Worm (Caenorhabditis elegans) whole organism, L1 larva: ENCODE results near the gene nep-11.
"Not testable (repeated sequence)": the region's sequence is repeated elsewhere in the genome, so short reads cannot be mapped to it uniquely, and the experiment has no call there.

Experiments
- C04F5.9 ChIP-seq: sonication (generic microtip); optimal IDR thresholded peaks from 2 replicates; lab custom pipeline; 2016; ENCODE audit warnings: missing genetic modification characterization, missing compliant biosample characterization
- C16A3.4 ChIP-seq: fragments of 150-350 bp; optimal IDR thresholded peaks from 2 replicates; lab custom pipeline; 2014; ENCODE audit warnings: missing biosample characterization, missing genetic modification characterization
- C34B4.2 ChIP-seq: sonication (generic microtip); optimal IDR thresholded peaks from 2 replicates; lab custom pipeline; 2017; ENCODE audit warnings: mild to moderate bottlenecking, missing genetic modification characterization, missing compliant biosample characterization
- Y116A8C.19 ChIP-seq: sonication (generic microtip); optimal IDR thresholded peaks from 2 replicates; lab custom pipeline; 2016; ENCODE audit warnings: missing compliant biosample characterization, missing genetic modification characterization, borderline replicate concordance
- aha-1 ChIP-seq: fragments of 150-350 bp; optimal IDR thresholded peaks from 2 replicates; lab custom pipeline; 2014; ENCODE audit warnings: missing biosample characterization, missing genetic modification characterization
- alr-1 ChIP-seq: fragments of 200-800 bp; sonication (Bioruptor generic); optimal IDR thresholded peaks from 2 replicates; lab custom pipeline; 2018; ENCODE audit warnings: borderline replicate concordance, mild to moderate bottlenecking, missing genetic modification characterization, missing compliant biosample characterization
- ama-1 ChIP-seq: fragments of 150-350 bp; optimal IDR thresholded peaks from 2 replicates; lab custom pipeline; 2014
- ceh-63 ChIP-seq: fragments of 200-800 bp; sonication (Bioruptor generic); optimal IDR thresholded peaks from 2 replicates; lab custom pipeline; 2018; ENCODE audit warnings: mild to moderate bottlenecking, missing genetic modification characterization, missing compliant biosample characterization
- ceh-8 ChIP-seq: fragments of 200-800 bp; sonication (Bioruptor generic); optimal IDR thresholded peaks from 2 replicates; lab custom pipeline; 2018; ENCODE audit warnings: mild to moderate bottlenecking, missing genetic modification characterization, moderate library complexity, missing compliant biosample characterization
- ceh-82 ChIP-seq, 3 experiments: fragments of 150-350 bp in 1 of 3; sonication (generic microtip) in 2 of 3; optimal IDR thresholded peaks; 2 replicates each; lab custom pipeline; 2014 to 2017; ENCODE audit warnings: missing biosample characterization in 3 of 3, missing genetic modification characterization in 3 of 3
- ceh-88 ChIP-seq: fragments of 200-800 bp; sonication (Bioruptor generic); IDR thresholded peaks from 2 replicates; pipeline ENCODE4 v1.3.6; 2022; ENCODE audit warnings: missing genetic modification characterization, missing compliant biosample characterization
- ceh-90 ChIP-seq: sonication (generic microtip); optimal IDR thresholded peaks from 2 replicates; lab custom pipeline; 2016; ENCODE audit warnings: missing genetic modification characterization, missing compliant biosample characterization
- dsc-1 ChIP-seq: sonication (generic microtip); optimal IDR thresholded peaks from 2 replicates; lab custom pipeline; 2016; ENCODE audit warnings: mild to moderate bottlenecking, missing genetic modification characterization, missing compliant biosample characterization
- efl-1 ChIP-seq, 4 experiments: fragments of 150-350 bp; optimal IDR thresholded peaks in 3 of 4; peaks in 1 of 4; 1 replicate in 1 of 4; 2 replicates in 3 of 4; lab custom pipeline; 2014; ENCODE audit warnings: missing biosample characterization in 2 of 4, missing genetic modification characterization in 2 of 4, missing genetic modification reagents in 2 of 4
- elt-2 ChIP-seq: sonication (generic microtip); optimal IDR thresholded peaks from 2 replicates; lab custom pipeline; 2016; ENCODE audit warnings: missing genetic modification characterization, mild to moderate bottlenecking, inconsistent platforms, missing compliant biosample characterization, missing genetic modification reagents
- fkh-4 ChIP-seq: sonication (generic microtip); optimal IDR thresholded peaks from 2 replicates; lab custom pipeline; 2016; ENCODE audit warnings: missing compliant biosample characterization, missing genetic modification characterization, borderline replicate concordance
- fkh-8 ChIP-seq: sonication (generic microtip); optimal IDR thresholded peaks from 2 replicates; lab custom pipeline; 2016; ENCODE audit warnings: mild to moderate bottlenecking, missing genetic modification characterization, missing compliant biosample characterization
- fos-1 ChIP-seq: fragments of 150-350 bp; optimal IDR thresholded peaks from 2 replicates; lab custom pipeline; 2014; ENCODE audit warnings: missing biosample characterization, missing genetic modification characterization
- hpl-2 ChIP-seq: fragments of 150-350 bp; optimal IDR thresholded peaks from 2 replicates; lab custom pipeline; 2014; ENCODE audit warnings: missing biosample characterization, missing genetic modification reagents, missing genetic modification characterization
- irx-1 ChIP-seq: sonication (generic microtip); optimal IDR thresholded peaks from 2 replicates; lab custom pipeline; 2016; ENCODE audit warnings: missing genetic modification characterization, missing compliant biosample characterization
- isw-1 ChIP-seq: fragments of 200-800 bp; sonication (Bioruptor generic); IDR thresholded peaks from 2 replicates; pipeline ENCODE4 v1.3.6; 2022; ENCODE audit warnings: missing genetic modification characterization, missing compliant biosample characterization
- jun-1 ChIP-seq: fragments of 150-350 bp; optimal IDR thresholded peaks from 2 replicates; lab custom pipeline; 2014; ENCODE audit warnings: missing biosample characterization, missing genetic modification reagents, missing genetic modification characterization
- lin-13 ChIP-seq: fragments of 150-350 bp; optimal IDR thresholded peaks from 2 replicates; lab custom pipeline; 2014; ENCODE audit warnings: missing biosample characterization, missing genetic modification reagents, missing genetic modification characterization
- lin-14 ChIP-seq: fragments of 200-800 bp; sonication (Bioruptor generic); optimal IDR thresholded peaks from 2 replicates; lab custom pipeline; 2018; ENCODE audit warnings: mild to moderate bottlenecking, missing genetic modification characterization, moderate library complexity, missing compliant biosample characterization
- lin-15B ChIP-seq: fragments of 150-350 bp; sonication (generic microtip); optimal IDR thresholded peaks from 3 replicates; lab custom pipeline; 2014; ENCODE audit warnings: missing biosample characterization, missing genetic modification characterization
- mdl-1 ChIP-seq, 2 experiments: fragments of 150-350 bp; optimal IDR thresholded peaks; 2 replicates each; lab custom pipeline; 2014 to 2017; ENCODE audit warnings: missing biosample characterization in 2 of 2, missing genetic modification characterization in 2 of 2, inconsistent platforms in 1 of 2
- mef-2 ChIP-seq: fragments of 150-350 bp; optimal IDR thresholded peaks from 2 replicates; lab custom pipeline; 2014; ENCODE audit warnings: missing biosample characterization, missing genetic modification characterization
- nhr-19 ChIP-seq: fragments of 200-800 bp; sonication (Bioruptor generic); conservative IDR thresholded peaks from 2 replicates; pipeline ENCODE4 v1.3.6; 2022; ENCODE audit warnings: missing genetic modification characterization, missing compliant biosample characterization
- nhr-28 ChIP-seq: fragments of 150-350 bp; optimal IDR thresholded peaks from 2 replicates; lab custom pipeline; 2014; ENCODE audit warnings: missing biosample characterization, missing genetic modification characterization
- nhr-77 ChIP-seq: fragments of 150-350 bp; optimal IDR thresholded peaks from 2 replicates; lab custom pipeline; 2014; ENCODE audit warnings: missing biosample characterization, missing genetic modification characterization
- nhr-84 ChIP-seq: sonication (generic microtip); optimal IDR thresholded peaks from 2 replicates; lab custom pipeline; 2017; ENCODE audit warnings: missing biosample characterization, missing genetic modification characterization
- nhr-90 ChIP-seq: sonication (generic microtip); optimal IDR thresholded peaks from 2 replicates; lab custom pipeline; 2016; ENCODE audit warnings: mild to moderate bottlenecking, missing genetic modification characterization, missing compliant biosample characterization; ENCODE audit not compliant: poor library complexity
- pag-3 ChIP-seq: sonication (generic microtip); optimal IDR thresholded peaks from 2 replicates; lab custom pipeline; 2017; ENCODE audit warnings: missing genetic modification characterization, mild to moderate bottlenecking, missing compliant biosample characterization, antibody characterized with exemption, borderline replicate concordance; ENCODE audit not compliant: insufficient read depth
- pqm-1 ChIP-seq: sonication (generic microtip); optimal IDR thresholded peaks from 3 replicates; lab custom pipeline; 2017; ENCODE audit warnings: missing biosample characterization, missing genetic modification characterization
- skn-1 ChIP-seq: fragments of 150-350 bp; optimal IDR thresholded peaks from 2 replicates; lab custom pipeline; 2014; ENCODE audit warnings: missing biosample characterization, missing genetic modification characterization
- snu-23 ChIP-seq: sonication (generic microtip); optimal IDR thresholded peaks from 2 replicates; lab custom pipeline; 2016; ENCODE audit warnings: missing genetic modification characterization, missing compliant biosample characterization
- sox-4 ChIP-seq: sonication (generic microtip); optimal IDR thresholded peaks from 2 replicates; lab custom pipeline; 2016; ENCODE audit warnings: missing genetic modification characterization, missing compliant biosample characterization
- sptf-1 ChIP-seq: fragments of 150-350 bp; optimal IDR thresholded peaks from 2 replicates; lab custom pipeline; 2014; ENCODE audit warnings: missing biosample characterization, missing genetic modification characterization
- tlp-1 ChIP-seq: fragments of 150-350 bp; optimal IDR thresholded peaks from 2 replicates; lab custom pipeline; 2014; ENCODE audit warnings: missing biosample characterization, missing genetic modification characterization
- unc-130 ChIP-seq: fragments of 150-350 bp; optimal IDR thresholded peaks from 2 replicates; lab custom pipeline; 2017; ENCODE audit warnings: missing biosample characterization, missing genetic modification characterization, inconsistent platforms
- xbp-1 ChIP-seq: sonication (generic microtip); optimal IDR thresholded peaks from 2 replicates; lab custom pipeline; 2016; ENCODE audit warnings: missing genetic modification characterization, missing compliant biosample characterization
- ztf-4 ChIP-seq: fragments of 150-350 bp; optimal IDR thresholded peaks from 2 replicates; lab custom pipeline; 2014; ENCODE audit warnings: missing biosample characterization, missing genetic modification characterization

Gene nep-11

ce11 chrII:3471603-3472002 lies 46.3 kb upstream of the nep-11 start, which contains the start of gene Y49F6B.13:
Gene Y49F6B.13 (minus strand): TSS chrII:3471703.
- no peak for TF ChIP-seq efl-1 (optimal IDR thresholded peaks at IDR 0.05; lab: Kevin White, UChicago)
- peak in 1 of 2 experiments; percentile 47 for TF ChIP-seq efl-1 (GFP tag; optimal IDR thresholded peaks at IDR 0.05 in 1 of 2; lab: Kevin White, UChicago)
- no peak for TF ChIP-seq ceh-63 (GFP tag; lab: Kevin White, UChicago)

- TF ChIP-seq skn-1 (tag; lab: Kevin White, UChicago) (no peak), pqm-1 (no peak), nhr-19 (GFP tag; lab: Robert Waterston, UW) (no peak), nhr-84 (tag; lab: Kevin White, UChicago) (no peak), fos-1 (no peak), sox-4 (tag; lab: Kevin White, UChicago) (no peak), ama-1 (lab: Kevin White, UChicago) (no peak)
Measured at ce11 chrII:3470549-3470948, 45.2 kb upstream of the nep-11 start, which contains the start of gene Y49F6B.20. Gene Y49F6B.20 (minus strand): TSS chrII:3470649.

- TF ChIP-seq elt-2 (tag; lab: Kevin White, UChicago); irx-1 (tag; lab: Kevin White, UChicago); snu-23 (GFP tag; lab: Kevin White, UChicago): not testable (repeated sequence)
- TF ChIP-seq, all 84 proteins: peak for 0; not testable (repeated sequence) for 84
Measured at ce11 chrII:3464580-3464979, 39.2 kb upstream of the nep-11 start, which contains the start of gene C16C8.10. Gene C16C8.10 (minus strand): TSS chrII:3464680.

ce11 chrII:3463097-3463496 lies 37.8 kb upstream of the nep-11 start, which contains the start of gene C16C8.9:
Gene C16C8.9 (minus strand): TSS chrII:3463197.
- TF ChIP-seq ama-1 (lab: Kevin White, UChicago) (no peak), nhr-84 (tag; lab: Kevin White, UChicago) (no peak), ceh-82 (tag; optimal IDR thresholded peaks at IDR 0.05; lab: Kevin White, UChicago) (no peak), ztf-4 (tag; lab: Kevin White, UChicago) (no peak), tlp-1 (tag; lab: Kevin White, UChicago) (no peak), nhr-90 (no peak), Y116A8C.19 (tag; lab: Kevin White, UChicago) (no peak), fkh-4 (tag; lab: Kevin White, UChicago) (no peak), C16A3.4 (tag; lab: Kevin White, UChicago) (no peak), elt-2 (tag; lab: Kevin White, UChicago) (no peak), alr-1 (tag; lab: Kevin White, UChicago) (no peak)

ce11 chrII:3461586-3461985 lies 36.3 kb upstream of the nep-11 start, which contains the start of gene C16C8.8:
Gene C16C8.8 (minus strand): TSS chrII:3461686.
- TF ChIP-seq lin-15B (tag; lab: Kevin White, UChicago) = no peak
- TF ChIP-seq ceh-8 (GFP tag; lab: Kevin White, UChicago) = no peak
- TF ChIP-seq nhr-77 (tag; lab: Kevin White, UChicago) = no peak
- no peak for TF ChIP-seq lin-13
- no peak for TF ChIP-seq fkh-8 (tag; lab: Kevin White, UChicago)
- TF ChIP-seq tlp-1 (tag; lab: Kevin White, UChicago) = no peak
- no peak for TF ChIP-seq xbp-1
- no peak for TF ChIP-seq skn-1 (tag; lab: Kevin White, UChicago)
- no peak for TF ChIP-seq mef-2 (tag; lab: Kevin White, UChicago)
- no peak for TF ChIP-seq ztf-4 (tag; lab: Kevin White, UChicago)
- TF ChIP-seq sptf-1 = no peak
- TF ChIP-seq C34B4.2 (tag; lab: Kevin White, UChicago) = no peak
- TF ChIP-seq jun-1 (tag; lab: Kevin White, UChicago) = no peak
- TF ChIP-seq sox-4 (tag; lab: Kevin White, UChicago) = no peak
- TF ChIP-seq dsc-1 (tag; lab: Kevin White, UChicago) = no peak

- TF ChIP-seq ceh-88 (no peak), ceh-90 (tag; lab: Kevin White, UChicago) (no peak), unc-130 (tag; lab: Kevin White, UChicago) (no peak), jun-1 (tag; lab: Kevin White, UChicago) (no peak), mdl-1 (tag; optimal IDR thresholded peaks at IDR 0.05; lab: Kevin White, UChicago) (no peak), xbp-1 (no peak), C04F5.9 (tag; lab: Kevin White, UChicago) (no peak), skn-1 (tag; lab: Kevin White, UChicago) (no peak), hpl-2 (GFP tag; lab: Kevin White, UChicago) (no peak), nhr-28 (no peak), lin-14 (GFP tag; lab: Kevin White, UChicago) (no peak), nhr-84 (tag; lab: Kevin White, UChicago) (no peak), aha-1 (tag; lab: Kevin White, UChicago) (no peak), isw-1 (no peak), sptf-1 (no peak), pag-3 (tag; lab: Kevin White, UChicago) (no peak)
Measured at ce11 chrII:3460048-3460447, 34.7 kb upstream of the nep-11 start, which contains the start of gene C16C8.7. Gene C16C8.7 (minus strand): TSS chrII:3460148.
